Worm (Caenorhabditis elegans) whole organism, mixed stage, embryonic: Measurements from ENCODE around the gene semi-1.

Experiments used
- M03D4.4 ChIP-seq: sonication (generic microtip); optimal IDR thresholded peaks from 2 replicates; lab custom pipeline; 2017; ENCODE audit warnings: mild to moderate bottlenecking, missing genetic modification characterization, missing compliant biosample characterization
- bed-3 ChIP-seq: fragments of 200-800 bp; sonication (Bioruptor generic); optimal IDR thresholded peaks from 3 replicates; lab custom pipeline; 2018; ENCODE audit warnings: mild to moderate bottlenecking, missing genetic modification characterization, moderate library complexity, missing compliant biosample characterization
- blmp-1 ChIP-seq: fragments of 150-350 bp; optimal IDR thresholded peaks from 2 replicates; lab custom pipeline; 2014; ENCODE audit warnings: missing biosample characterization, missing genetic modification characterization
- ceh-39 ChIP-seq: fragments of 150-350 bp; optimal IDR thresholded peaks from 2 replicates; lab custom pipeline; 2014; ENCODE audit warnings: missing biosample characterization, missing genetic modification characterization
- ceh-83 ChIP-seq: fragments of 200-800 bp; sonication (Bioruptor generic); optimal IDR thresholded peaks from 2 replicates; lab custom pipeline; 2018; ENCODE audit warnings: mild to moderate bottlenecking, missing genetic modification characterization, missing compliant biosample characterization
- ces-1 ChIP-seq: fragments of 150-350 bp; optimal IDR thresholded peaks from 2 replicates; lab custom pipeline; 2014; ENCODE audit warnings: missing biosample characterization, missing genetic modification reagents, missing genetic modification characterization
- cnd-1 ChIP-seq: fragments of 200-800 bp; sonication (Bioruptor generic); optimal IDR thresholded peaks from 2 replicates; lab custom pipeline; 2018; ENCODE audit warnings: mild to moderate bottlenecking, missing genetic modification characterization, missing compliant biosample characterization
- drap-1 ChIP-seq: fragments of 200-800 bp; sonication (Bioruptor generic); optimal IDR thresholded peaks from 3 replicates; lab custom pipeline; 2018; ENCODE audit warnings: mild to moderate bottlenecking, missing genetic modification characterization, missing compliant biosample characterization
- elt-1 ChIP-seq: sonication (generic microtip); optimal IDR thresholded peaks from 2 replicates; lab custom pipeline; 2017; ENCODE audit warnings: missing genetic modification characterization, mild to moderate bottlenecking, missing compliant biosample characterization, antibody characterized with exemption, moderate library complexity, borderline replicate concordance; ENCODE audit not compliant: insufficient read depth
- elt-3 ChIP-seq: fragments of 150-350 bp; optimal IDR thresholded peaks from 2 replicates; lab custom pipeline; 2014; ENCODE audit warnings: missing biosample characterization, missing genetic modification characterization
- flh-1 ChIP-seq: fragments of 200-800 bp; sonication (Bioruptor generic); optimal IDR thresholded peaks from 2 replicates; lab custom pipeline; 2018; ENCODE audit warnings: mild to moderate bottlenecking, missing genetic modification characterization, moderate library complexity, missing compliant biosample characterization
- ham-2 ChIP-seq: fragments of 200-800 bp; sonication (Bioruptor generic); optimal IDR thresholded peaks from 2 replicates; lab custom pipeline; 2018; ENCODE audit warnings: mild to moderate bottlenecking, missing genetic modification characterization, missing compliant biosample characterization
- hlh-1 ChIP-seq: fragments of 150-350 bp; optimal IDR thresholded peaks from 2 replicates; lab custom pipeline; 2014; ENCODE audit warnings: missing biosample characterization, missing genetic modification reagents, missing genetic modification characterization
- lin-13 ChIP-seq: fragments of 150-350 bp; optimal IDR thresholded peaks from 2 replicates; lab custom pipeline; 2014; ENCODE audit warnings: missing biosample characterization, missing genetic modification characterization
- lin-32 ChIP-seq: fragments of 200-800 bp; sonication (Bioruptor generic); optimal IDR thresholded peaks from 2 replicates; lab custom pipeline; 2018; ENCODE audit warnings: mild to moderate bottlenecking, missing genetic modification characterization, missing compliant biosample characterization
- lsy-2 ChIP-seq: fragments of 150-350 bp; optimal IDR thresholded peaks from 2 replicates; lab custom pipeline; 2014; ENCODE audit warnings: missing biosample characterization, missing genetic modification characterization
- mab-5 ChIP-seq: fragments of 150-350 bp; optimal IDR thresholded peaks from 2 replicates; lab custom pipeline; 2014; ENCODE audit warnings: missing biosample characterization, missing genetic modification characterization
- mep-1 ChIP-seq: fragments of 150-350 bp; optimal IDR thresholded peaks from 2 replicates; lab custom pipeline; 2017; ENCODE audit warnings: missing biosample characterization, missing genetic modification reagents, missing genetic modification characterization, inconsistent platforms
- mls-2 ChIP-seq: sonication (generic microtip); optimal IDR thresholded peaks from 2 replicates; lab custom pipeline; 2016; ENCODE audit warnings: mild to moderate bottlenecking, missing genetic modification characterization, moderate library complexity, missing compliant biosample characterization
- nhr-12 ChIP-seq: fragments of 150-350 bp; optimal IDR thresholded peaks from 2 replicates; lab custom pipeline; 2014; ENCODE audit warnings: missing biosample characterization, missing genetic modification characterization
- nhr-2 ChIP-seq: fragments of 150-350 bp; optimal IDR thresholded peaks from 2 replicates; lab custom pipeline; 2014; ENCODE audit warnings: missing biosample characterization, missing genetic modification characterization
- nhr-237 ChIP-seq: fragments of 150-350 bp; optimal IDR thresholded peaks from 2 replicates; lab custom pipeline; 2014; ENCODE audit warnings: missing biosample characterization, missing genetic modification characterization
- nhr-28 ChIP-seq: fragments of 150-350 bp; optimal IDR thresholded peaks from 2 replicates; lab custom pipeline; 2014; ENCODE audit warnings: missing biosample characterization, missing genetic modification characterization
- nhr-76 ChIP-seq: sonication (generic microtip); optimal IDR thresholded peaks from 2 replicates; lab custom pipeline; 2017; ENCODE audit warnings: missing biosample characterization, missing genetic modification characterization
- pha-4 ChIP-seq: fragments of 150-350 bp; optimal IDR thresholded peaks from 2 replicates; lab custom pipeline; 2018; ENCODE audit warnings: missing biosample characterization, missing genetic modification reagents, missing genetic modification characterization
- sem-2 ChIP-seq: fragments of 200-800 bp; sonication (Bioruptor generic); optimal IDR thresholded peaks from 2 replicates; lab custom pipeline; 2018; ENCODE audit warnings: mild to moderate bottlenecking, missing genetic modification characterization, missing compliant biosample characterization
- sptf-1 ChIP-seq: sonication (generic microtip); optimal IDR thresholded peaks from 2 replicates; lab custom pipeline; 2017; ENCODE audit warnings: mild to moderate bottlenecking, missing genetic modification characterization, moderate library complexity, missing compliant biosample characterization
- unc-120 ChIP-seq: sonication (generic microtip); optimal IDR thresholded peaks from 2 replicates; lab custom pipeline; 2017; ENCODE audit warnings: missing genetic modification characterization, missing compliant biosample characterization; ENCODE audit not compliant: poor library complexity, severe bottlenecking
- zip-8 ChIP-seq: fragments of 150-350 bp; optimal IDR thresholded peaks from 2 replicates; lab custom pipeline; 2014; ENCODE audit warnings: missing biosample characterization, missing genetic modification characterization
- ztf-11 ChIP-seq: fragments of 150-350 bp; optimal IDR thresholded peaks from 2 replicates; lab custom pipeline; 2014; ENCODE audit warnings: missing biosample characterization, missing genetic modification characterization

semi-1 gene

DNA sequence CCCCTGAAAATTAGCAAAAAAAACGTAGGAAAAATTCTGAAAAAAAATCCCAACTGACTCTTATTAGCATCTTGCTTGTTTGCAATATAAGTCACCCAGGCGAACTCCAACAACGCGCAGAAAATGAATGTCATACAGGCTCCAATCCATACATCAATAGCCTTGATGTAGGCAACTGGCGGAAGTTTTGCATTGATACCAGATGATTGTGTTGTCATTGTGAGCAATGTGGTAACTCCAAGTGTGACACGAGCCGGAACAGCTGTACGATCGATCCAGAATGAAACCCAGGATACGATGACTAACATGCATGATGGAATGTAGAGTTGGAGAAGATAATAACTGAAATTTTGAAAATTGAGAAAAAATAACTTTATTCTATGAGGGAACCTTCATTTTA, 15.8 kb downstream of the semi-1 start:
- TF ChIP-seq unc-120 (tag; lab: Kevin White, UChicago) (no peak), lin-13 (no peak), bed-3 (GFP tag; lab: Kevin White, UChicago) (no peak), sptf-1 (no peak), drap-1 (GFP tag; lab: Kevin White, UChicago) (no peak), ceh-39 (tag; lab: Kevin White, UChicago) (no peak), cnd-1 (tag; lab: Kevin White, UChicago) (no peak), ceh-83 (GFP tag; lab: Kevin White, UChicago) (no peak), nhr-2 (no peak), hlh-1 (tag; lab: Kevin White, UChicago) (no peak), zip-8 (tag; lab: Kevin White, UChicago) (no peak), ces-1 (GFP tag; lab: Kevin White, UChicago) (no peak), mls-2 (tag; lab: Kevin White, UChicago) (no peak)

DNA sequence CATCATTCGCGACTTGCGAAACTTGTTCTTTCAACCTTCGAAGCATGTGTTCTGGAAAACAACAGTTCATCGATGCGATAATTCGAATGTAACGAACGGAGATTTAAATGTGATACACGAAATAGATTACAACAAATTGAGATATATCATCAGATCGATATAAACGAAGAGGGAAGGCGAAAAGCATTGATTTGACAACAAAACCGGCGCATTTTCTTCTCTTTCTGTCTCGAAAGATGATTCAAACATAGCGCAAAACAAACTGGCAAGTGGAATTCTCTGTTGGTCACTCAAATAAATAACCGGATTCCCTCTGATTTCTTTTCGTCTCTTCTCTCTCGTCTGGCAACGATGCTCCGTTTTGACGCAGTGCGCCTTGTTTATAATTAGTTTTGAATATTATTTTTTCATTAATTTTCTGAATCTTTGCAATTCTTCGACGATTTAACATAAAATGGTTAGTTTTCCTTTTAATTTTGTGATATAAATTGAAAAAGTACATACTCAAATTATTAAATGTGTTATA, 17.6 kb downstream of the semi-1 start, which contains the start of the genes eea-1 and gut-2:
Gene eea-1 (minus strand): TSS at position 51 of the 526 bp plus-strand sequence.
Gene gut-2 (plus strand): TSS at position 369 of the 526 bp plus-strand sequence.
- TF ChIP-seq nhr-76 (tag; lab: Kevin White, UChicago) (no peak), M03D4.4 (tag; lab: Kevin White, UChicago) (no peak), elt-3 (tag; lab: Kevin White, UChicago) (no peak), zip-8 (tag; lab: Kevin White, UChicago) (no peak), hlh-1 (tag; lab: Kevin White, UChicago) (no peak), ceh-39 (tag; lab: Kevin White, UChicago) (no peak), mab-5 (tag; lab: Kevin White, UChicago) (no peak), ztf-11 (tag; lab: Kevin White, UChicago) (no peak), pha-4 (tag; lab: Kevin White, UChicago) (peak; percentile 60), flh-1 (GFP tag; lab: Kevin White, UChicago) (no peak), lsy-2 (tag; lab: Kevin White, UChicago) (peak; percentile 22), sptf-1 (no peak), mep-1 (tag; lab: Kevin White, UChicago) (peak; percentile 73), ham-2 (GFP tag; lab: Kevin White, UChicago) (no peak), nhr-2 (no peak), nhr-237 (peak; percentile 25), nhr-12 (no peak), lin-32 (GFP tag; lab: Kevin White, UChicago) (no peak), blmp-1 (no peak), ces-1 (GFP tag; lab: Kevin White, UChicago) (peak; percentile 90), mls-2 (tag; lab: Kevin White, UChicago) (no peak), nhr-28 (tag; lab: Kevin White, UChicago) (no peak), elt-1 (tag; lab: Kevin White, UChicago) (no peak)

DNA sequence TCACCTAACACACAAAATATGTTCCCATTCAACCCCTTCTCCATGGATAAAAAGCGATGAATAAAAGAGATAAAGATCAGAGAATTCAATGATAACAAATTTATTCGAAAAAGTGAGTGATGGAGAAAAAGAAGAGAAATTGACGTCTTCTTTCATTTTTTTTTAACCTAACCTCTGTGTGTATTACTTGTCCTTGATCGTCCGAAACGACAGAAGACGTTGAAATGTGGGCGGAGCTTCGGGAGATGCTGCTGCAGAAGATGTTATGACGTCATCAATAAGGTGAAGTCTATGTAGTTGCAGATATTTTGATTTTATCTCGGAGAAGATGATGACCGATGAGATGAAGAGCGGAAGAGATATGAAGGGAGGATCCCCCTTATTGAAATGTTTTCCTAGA, 25.2 kb downstream of the semi-1 start, which contains the start of gene T10G3.3:
Gene T10G3.3 (minus strand): TSS at position 370 of the 400 bp plus-strand sequence.
- TF ChIP-seq elt-1 (tag; lab: Kevin White, UChicago) (peak; percentile 85), nhr-28 (tag; lab: Kevin White, UChicago) (no peak), zip-8 (tag; lab: Kevin White, UChicago) (peak; percentile 74)

DNA sequence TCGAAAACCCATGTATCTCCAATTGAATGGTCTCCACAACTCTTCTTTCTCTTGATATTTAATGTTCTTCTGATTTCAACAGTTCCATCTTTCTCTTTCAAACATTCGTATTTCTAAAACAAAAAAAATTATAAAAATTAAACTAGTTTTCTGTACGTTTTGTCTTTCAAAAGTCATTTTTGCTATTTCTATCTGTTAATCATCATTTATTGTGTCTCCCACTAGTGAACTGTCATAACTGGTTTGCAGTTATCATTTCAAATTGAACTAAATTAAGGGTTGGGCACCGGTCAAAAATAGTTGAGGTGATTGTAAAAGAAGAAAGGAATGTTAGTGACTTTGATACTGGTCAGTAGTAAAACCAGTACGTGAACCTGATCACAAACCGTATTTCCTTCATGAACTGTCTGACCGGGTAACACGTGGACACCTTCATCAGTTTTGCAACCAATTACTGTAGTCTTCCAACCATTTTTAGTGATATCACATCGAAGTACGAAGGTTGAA, 26.7 kb downstream of the semi-1 start:
- no peak for TF ChIP-seq bed-3 (GFP tag; lab: Kevin White, UChicago)
- TF ChIP-seq ceh-39 (tag; lab: Kevin White, UChicago) = no peak
- no peak for TF ChIP-seq lin-32 (GFP tag; lab: Kevin White, UChicago)
- no peak for TF ChIP-seq mls-2 (tag; lab: Kevin White, UChicago)
- TF ChIP-seq ceh-83 (GFP tag; lab: Kevin White, UChicago) = no peak

DNA sequence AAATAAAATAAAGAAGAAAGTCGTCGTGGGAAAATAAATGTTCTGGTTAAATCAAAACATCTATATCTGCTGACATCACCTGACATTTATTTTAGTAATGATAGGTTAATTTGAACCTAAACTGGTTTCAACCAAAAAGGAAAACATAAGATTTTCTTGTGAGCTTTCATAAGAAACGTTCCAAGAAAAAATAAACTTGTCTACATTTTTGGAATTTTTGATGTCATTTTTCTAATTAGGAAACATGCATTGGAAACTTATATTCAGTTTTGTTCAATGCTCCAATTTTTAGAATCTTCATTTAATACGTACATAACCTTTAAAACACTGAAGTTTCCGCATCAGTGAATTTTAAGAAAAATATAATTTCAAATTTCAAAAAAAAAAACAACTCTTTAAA, 29.3 kb downstream of the semi-1 start:
- TF ChIP-seq nhr-2 (no peak), flh-1 (GFP tag; lab: Kevin White, UChicago) (no peak), nhr-237 (no peak), nhr-76 (tag; lab: Kevin White, UChicago) (no peak), hlh-1 (tag; lab: Kevin White, UChicago) (no peak), lin-13 (no peak), sem-2 (GFP tag; lab: Kevin White, UChicago) (no peak), ceh-39 (tag; lab: Kevin White, UChicago) (no peak), drap-1 (GFP tag; lab: Kevin White, UChicago) (no peak), elt-1 (tag; lab: Kevin White, UChicago) (no peak)
